Worm (Caenorhabditis elegans) whole organism, L4/young adult: ENCODE measurements around the gene rab-39.

Experiments
- W03F9.2 ChIP-seq: fragments of 150-350 bp; optimal IDR thresholded peaks from 2 replicates; lab custom pipeline; 2014; ENCODE audit warnings: missing biosample characterization, missing genetic modification characterization
- dao-5 ChIP-seq: sonication (generic microtip); optimal IDR thresholded peaks from 2 replicates; lab custom pipeline; 2016; ENCODE audit warnings: missing genotype, missing genetic modification characterization, moderate library complexity, missing compliant biosample characterization
- him-1 ChIP-seq: sonication (generic microtip); optimal IDR thresholded peaks from 2 replicates; lab custom pipeline; 2016; ENCODE audit warnings: missing genotype, missing genetic modification reagents, missing genetic modification characterization, missing compliant biosample characterization

ce11 chrII:9323660-9324059, 940 bp upstream of the rab-39 start, which contains the start of gene egli-1:
- TF ChIP-seq him-1 (tag; lab: Kevin White, UChicago), result no peak
- no peak for TF ChIP-seq dao-5 (tag; lab: Kevin White, UChicago)
- no peak for TF ChIP-seq W03F9.2 (tag; lab: Kevin White, UChicago)
